Worm (Caenorhabditis elegans) whole organism, midembryonic: ENCODE measurements around the gene irld-49.
A peak's percentile ranks its signal among the peaks of the same experiment; 100 is the strongest.

Source experiments
- cog-1 ChIP-seq: sonication (generic microtip); optimal IDR thresholded peaks from 2 replicates; lab custom pipeline; 2016; ENCODE audit warnings: missing genetic modification characterization, missing compliant biosample characterization
- flt-1 ChIP-seq: fragments of 200-800 bp; sonication (Bioruptor generic); IDR thresholded peaks from 2 replicates; pipeline ENCODE4 v1.3.6; 2022; ENCODE audit warnings: missing genetic modification characterization, missing compliant biosample characterization
- ztf-29 ChIP-seq: fragments of 200-800 bp; sonication (Bioruptor generic); IDR thresholded peaks from 2 replicates; pipeline ENCODE4 v1.3.6; 2022; ENCODE audit warnings: missing genetic modification reagents, missing genetic modification characterization, missing compliant biosample characterization

The irld-49 gene

DNA sequence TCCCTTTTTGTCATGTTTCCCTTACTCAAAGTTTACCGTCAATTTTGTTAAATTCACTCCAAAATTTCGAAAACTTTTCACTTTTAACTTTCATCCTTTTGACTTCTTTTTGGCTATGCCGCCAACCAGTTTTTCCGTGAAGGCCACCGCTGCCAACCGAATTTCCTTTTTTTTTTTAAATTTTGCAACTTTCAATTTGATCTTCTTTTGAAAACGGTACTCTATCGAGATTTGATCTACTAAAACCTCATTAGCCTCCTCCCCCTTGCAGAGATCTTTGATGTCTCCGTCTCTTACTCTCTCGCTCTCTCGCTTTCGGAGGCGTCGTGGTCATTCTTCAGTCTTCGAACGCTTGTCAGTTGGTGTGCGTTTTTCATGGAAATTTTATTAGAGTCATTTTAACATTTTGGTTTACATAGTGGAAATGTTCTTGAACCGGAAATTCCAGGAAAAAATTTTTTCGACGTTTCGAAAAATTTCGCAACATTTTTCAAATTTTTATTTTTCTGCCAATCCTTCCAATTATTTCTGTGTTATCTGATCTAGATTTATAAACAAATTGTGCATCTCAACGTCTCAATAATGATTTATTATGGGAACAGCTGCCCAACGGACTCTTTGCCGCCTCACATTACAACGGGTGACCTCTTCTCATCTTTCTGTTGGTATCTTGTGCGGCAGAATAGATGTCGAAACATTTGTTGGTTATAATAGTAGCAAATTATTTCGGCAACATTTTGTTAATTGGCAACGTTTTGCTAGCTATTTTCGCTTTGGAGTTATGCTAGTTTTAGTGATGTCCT lies 50.8 kb downstream of the irld-49 start:
- no peak for TF ChIP-seq ztf-29 (GFP tag; lab: Robert Waterston, UW)
- TF ChIP-seq cog-1 (tag; lab: Kevin White, UChicago) = peak; percentile 26
- 0 out of 2 replicates have a peak, but pooled peaks have one; percentile 9 for TF ChIP-seq flt-1
